Fruit fly (Drosophila melanogaster): ENCODE measurements around the gene CG42594.

DNA sequence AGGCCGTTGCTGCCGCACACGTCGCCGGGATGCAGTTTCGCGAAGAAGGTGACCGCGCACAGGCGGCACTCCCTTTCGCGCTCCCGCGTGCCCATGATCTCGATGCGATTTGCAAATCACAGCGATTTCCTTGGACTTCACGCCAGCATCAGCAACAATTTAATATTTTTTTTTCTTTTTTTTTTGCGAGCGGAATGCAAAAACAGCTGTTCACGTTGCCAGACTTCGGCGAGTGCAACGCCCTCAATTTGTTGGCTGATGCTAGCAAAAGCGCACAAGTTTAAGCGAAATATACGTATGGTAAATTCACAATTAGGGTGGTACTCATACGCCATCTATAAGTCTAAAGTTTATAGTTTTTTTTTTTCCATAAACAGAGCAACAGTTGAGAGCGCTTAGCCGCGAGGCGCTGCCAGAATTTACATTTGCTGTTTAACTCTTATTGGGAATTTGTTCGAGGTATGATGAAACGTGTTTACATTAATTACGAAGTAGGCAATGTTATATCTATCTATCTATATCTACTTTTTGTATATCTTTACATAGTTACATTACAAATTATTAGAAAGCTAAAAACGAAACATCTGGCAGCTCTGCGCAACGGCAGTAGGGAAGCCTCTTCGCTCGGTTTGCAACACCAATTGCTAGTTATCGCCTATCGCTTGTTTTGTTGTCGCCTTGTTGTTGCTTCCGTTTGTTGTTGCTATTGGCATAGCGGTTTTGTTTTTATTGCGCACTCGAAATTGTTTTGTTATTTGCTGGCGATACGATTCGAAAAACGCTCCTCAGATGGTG, 77.8 kb downstream of the CG42594 start, which contains the start of the genes CG4041 and Hgsnat:
- no peak for TF ChIP-seq TFAM (GFP tag; optimal IDR thresholded peaks at IDR 0.05)
- TF ChIP-seq Taf1 (GFP tag; IDR thresholded peaks at IDR 0.05): no peak
- TF ChIP-seq CG3407 (GFP tag; optimal IDR thresholded peaks at IDR 0.05): no peak
- TF ChIP-seq gce (GFP tag; IDR thresholded peaks at IDR 0.05): no peak
- TF ChIP-seq Deaf1 (tag; optimal IDR thresholded peaks at IDR 0.05): no peak
- peak; percentile 23 for TF ChIP-seq CG9727 (GFP tag; optimal IDR thresholded peaks at IDR 0.05)
- no peak for TF ChIP-seq jing (GFP tag; optimal IDR thresholded peaks at IDR 0.05)
- TF ChIP-seq kni (GFP tag; optimal IDR thresholded peaks at IDR 0.05): no peak
- TF ChIP-seq CG12155 (GFP tag; optimal IDR thresholded peaks at IDR 0.05): peak; percentile 17

All from whole organism, embryonic.